Fruit fly (Drosophila melanogaster): ENCODE data around the gene Saysd1.

Saysd1 gene

dm6 chr3R:25178521-25178920 lies 36.5 kb downstream of the Saysd1 start (continued):
- TF ChIP-seq lab (GFP tag; optimal IDR thresholded peaks at IDR 0.05) (peak; percentile 53), CG6683 (GFP tag; optimal IDR thresholded peaks at IDR 0.05) (no peak), exex (tag; optimal IDR thresholded peaks at IDR 0.05) (no peak), CG7556 (GFP tag; optimal IDR thresholded peaks at IDR 0.05) (peak; percentile 32), CG1792 (GFP tag; optimal IDR thresholded peaks at IDR 0.05) (no peak), BEAF-32 (GFP tag; optimal IDR thresholded peaks at IDR 0.05) (no peak), sr (GFP tag; IDR thresholded peaks at IDR 0.05) (peak; percentile 24; the same call in 1 of the 3 replicates), slp2 (GFP tag; optimal IDR thresholded peaks at IDR 0.05) (no peak), slbo (GFP tag; IDR thresholded peaks at IDR 0.05) (peak; percentile 48), CoRest (tag; optimal IDR thresholded peaks at IDR 0.05) (peak; percentile 74), Scr (GFP tag; IDR thresholded peaks at IDR 0.05; ENCODE audit: partially characterized antibody) (no peak), toy (GFP tag; IDR thresholded peaks at IDR 0.05) (no peak), al (GFP tag; IDR thresholded peaks at IDR 0.05) (no peak), H2.0 (GFP tag; IDR thresholded peaks at IDR 0.05) (peak; percentile 79), Max (GFP tag; optimal IDR thresholded peaks at IDR 0.05) (peak; percentile 28), Eip74EF (GFP tag; optimal IDR thresholded peaks at IDR 0.05) (no peak), CG18599 (GFP tag; optimal IDR thresholded peaks at IDR 0.05) (peak; percentile 35), pb (GFP tag; optimal IDR thresholded peaks at IDR 0.05) (no peak), cato (GFP tag; optimal IDR thresholded peaks at IDR 0.05; ENCODE audit: borderline replicate concordance) (peak; percentile 16), corto (GFP tag; optimal IDR thresholded peaks at IDR 0.05) (peak; percentile 14), CG8281 (tag; optimal IDR thresholded peaks at IDR 0.05) (no peak), Mad (GFP tag; optimal IDR thresholded peaks at IDR 0.05) (peak; percentile 63), bigmax (GFP tag; optimal IDR thresholded peaks at IDR 0.05) (no peak), Tbp (GFP tag; optimal IDR thresholded peaks at IDR 0.05) (no peak), pros (GFP tag; optimal IDR thresholded peaks at IDR 0.05) (no peak), mld (GFP tag; IDR thresholded peaks at IDR 0.05; ENCODE audit: partially characterized antibody) (no peak), CG2202 (tag; optimal IDR thresholded peaks at IDR 0.05) (peak; percentile 70), CG32532 (GFP tag; IDR thresholded peaks at IDR 0.05) (no peak), Fer2 (tag; optimal IDR thresholded peaks at IDR 0.05) (no peak), CG13894 (tag; optimal IDR thresholded peaks at IDR 0.05) (no peak), CG7963 (GFP tag; IDR thresholded peaks at IDR 0.05; ENCODE audit: partially characterized antibody) (no peak), Sox100B (GFP tag; optimal IDR thresholded peaks at IDR 0.05) (peak; percentile 13), wor (GFP tag; IDR thresholded peaks at IDR 0.05) (peak; percentile 35; the same call in 1 of the 2 replicates), ci (GFP tag; IDR thresholded peaks at IDR 0.05) (peak; percentile 87), ind (GFP tag; optimal IDR thresholded peaks at IDR 0.05) (no peak), CHES-1-like (GFP tag; optimal IDR thresholded peaks at IDR 0.05) (no peak), CG9215 (GFP tag; IDR thresholded peaks at IDR 0.05) (peak; percentile 45; the same call in 1 of the 2 replicates), CG3995 (GFP tag; optimal IDR thresholded peaks at IDR 0.05) (no peak), crp (GFP tag; optimal IDR thresholded peaks at IDR 0.05) (no peak), NC2α (GFP tag; optimal IDR thresholded peaks at IDR 0.05) (peak; percentile 11), Abd-B (GFP tag; optimal IDR thresholded peaks at IDR 0.05) (peak; percentile 2), ttk (GFP tag; IDR thresholded peaks at IDR 0.05) (peak; percentile 61; the same call in 1 of the 2 replicates), D19B (GFP tag; optimal IDR thresholded peaks at IDR 0.05) (peak; percentile 15), eve (GFP tag; optimal IDR thresholded peaks at IDR 0.05) (no peak), Bteb2 (GFP tag; optimal IDR thresholded peaks at IDR 0.05) (peak; percentile 11), Lpt (GFP tag; optimal IDR thresholded peaks at IDR 0.05) (no peak), lov (optimal IDR thresholded peaks at IDR 0.05) (no peak), lov (GFP tag; IDR thresholded peaks at IDR 0.05) (0 out of 3 replicates have a peak, but pooled peaks have one; percentile 23), dm (GFP tag; optimal IDR thresholded peaks at IDR 0.05) (no peak), jigr1 (GFP tag; IDR thresholded peaks at IDR 0.05) (0 out of 3 replicates have a peak, but pooled peaks have one; percentile 59), zfh1 (GFP tag; IDR thresholded peaks at IDR 0.05) (peak; percentile 86; the same call in 2 of the 3 replicates)

All from whole organism, embryonic.